Fruit fly (Drosophila melanogaster): ENCODE measurements around the gene Ccp84Ag.

The Ccp84Ag gene

DNA sequence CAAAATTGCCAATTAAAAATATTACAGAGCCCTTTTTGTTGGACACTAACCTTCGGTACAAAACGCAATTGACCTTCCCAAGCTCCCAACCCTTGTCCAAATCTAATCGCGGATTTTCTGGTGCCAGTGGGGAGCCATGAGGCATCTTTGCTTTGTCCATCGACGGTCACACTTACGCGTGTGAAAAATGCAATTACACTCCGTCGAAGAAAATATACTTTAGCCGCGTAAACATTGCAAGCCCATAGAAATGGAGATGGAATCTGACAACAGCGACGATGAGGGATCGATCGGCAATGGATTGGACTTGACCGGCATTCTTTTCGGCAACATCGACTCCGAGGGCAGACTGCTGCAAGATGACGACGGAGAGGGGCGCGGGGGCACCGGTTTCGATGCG is 39.8 kb upstream of the Ccp84Ag start, which contains the start of gene Taf1 (continued):
- no peak for TF ChIP-seq CG7963 (GFP tag; IDR thresholded peaks at IDR 0.05; ENCODE audit: partially characterized antibody)
- TF ChIP-seq bbx (GFP tag; IDR thresholded peaks at IDR 0.05; ENCODE audit: partially characterized antibody) = 0 out of 2 replicates have a peak, but pooled peaks have one; percentile 19
- TF ChIP-seq HLH3B (GFP tag; IDR thresholded peaks at IDR 0.05) = no peak
- TF ChIP-seq hbn (GFP tag; IDR thresholded peaks at IDR 0.05; ENCODE audit: partially characterized antibody) = no peak
- TF ChIP-seq NK7.1 (GFP tag; optimal IDR thresholded peaks at IDR 0.05) = no peak
- TF ChIP-seq CG10565 (GFP tag; optimal IDR thresholded peaks at IDR 0.05) = no peak
- TF ChIP-seq CG17328 (GFP tag; IDR thresholded peaks at IDR 0.05) = no peak
- no peak for TF ChIP-seq toy (GFP tag; IDR thresholded peaks at IDR 0.05)
- TF ChIP-seq lilli (GFP tag; optimal IDR thresholded peaks at IDR 0.05) = no peak
- TF ChIP-seq Lim3 (GFP tag; IDR thresholded peaks at IDR 0.05) = no peak
- no peak for TF ChIP-seq dati (GFP tag; IDR thresholded peaks at IDR 0.05)
- TF ChIP-seq HLHmδ (GFP tag; optimal IDR thresholded peaks at IDR 0.05) = no peak
- TF ChIP-seq GATAe (GFP tag; conservative IDR thresholded peaks at IDR 0.05) = peak; percentile 72; the same call in 1 of the 2 replicates
- TF ChIP-seq Fer1 (GFP tag; optimal IDR thresholded peaks at IDR 0.05) = no peak
- no peak for TF ChIP-seq CG3407 (GFP tag; optimal IDR thresholded peaks at IDR 0.05)
- TF ChIP-seq MBD-R2 (GFP tag; IDR thresholded peaks at IDR 0.05) = peak; percentile 95
- no peak for TF ChIP-seq D19A (tag; optimal IDR thresholded peaks at IDR 0.05)
- TF ChIP-seq CG11696 (GFP tag; IDR thresholded peaks at IDR 0.05) = no peak
- no peak for TF ChIP-seq fru (optimal IDR thresholded peaks at IDR 0.05)
- no peak for TF ChIP-seq pfk (GFP tag; optimal IDR thresholded peaks at IDR 0.05)
- no peak for TF ChIP-seq CG7987 (GFP tag; optimal IDR thresholded peaks at IDR 0.05)
- TF ChIP-seq slou (GFP tag; optimal IDR thresholded peaks at IDR 0.05) = no peak
- TF ChIP-seq CG2129 (GFP tag; IDR thresholded peaks at IDR 0.05; ENCODE audit: partially characterized antibody) = no peak
- no peak for TF ChIP-seq Hmx (GFP tag; optimal IDR thresholded peaks at IDR 0.05)
- TF ChIP-seq CG17912 (GFP tag; optimal IDR thresholded peaks at IDR 0.05) = peak; percentile 27
- peak; percentile 60 for TF ChIP-seq Ets97D (GFP tag; optimal IDR thresholded peaks at IDR 0.05)
- TF ChIP-seq bab2 (GFP tag; optimal IDR thresholded peaks at IDR 0.05) = no peak
- no peak for TF ChIP-seq CG10147 (GFP tag; optimal IDR thresholded peaks at IDR 0.05)
- TF ChIP-seq twi (tag; optimal IDR thresholded peaks at IDR 0.05) = no peak
- no peak for TF ChIP-seq CG11247 (GFP tag; IDR thresholded peaks at IDR 0.05)
- TF ChIP-seq CG7928 (GFP tag; optimal IDR thresholded peaks at IDR 0.05) = peak; percentile 26
- TF ChIP-seq nerfin-2 (GFP tag; IDR thresholded peaks at IDR 0.05; ENCODE audit: partially characterized antibody) = no peak
- no peak for TF ChIP-seq CG10366 (GFP tag; IDR thresholded peaks at IDR 0.05)
- no peak for TF ChIP-seq CG2202 (tag; optimal IDR thresholded peaks at IDR 0.05)
- no peak for TF ChIP-seq BtbVII (GFP tag; optimal IDR thresholded peaks at IDR 0.05)
- no peak for TF ChIP-seq ewg (GFP tag; optimal IDR thresholded peaks at IDR 0.05)
- no peak for TF ChIP-seq CG3163 (GFP tag; optimal IDR thresholded peaks at IDR 0.05)
- no peak for TF ChIP-seq CG6683 (GFP tag; optimal IDR thresholded peaks at IDR 0.05)
- no peak for TF ChIP-seq CG5953 (GFP tag; IDR thresholded peaks at IDR 0.05)
- TF ChIP-seq CG15601 (tag; optimal IDR thresholded peaks at IDR 0.05) = no peak
- TF ChIP-seq ase (GFP tag; IDR thresholded peaks at IDR 0.05) = no peak
- no peak for TF ChIP-seq B-H1 (GFP tag; IDR thresholded peaks at IDR 0.05)
- TF ChIP-seq CG6175 (GFP tag; IDR thresholded peaks at IDR 0.05) = no peak
- TF ChIP-seq CG9437 (GFP tag; optimal IDR thresholded peaks at IDR 0.05) = no peak
- no peak for TF ChIP-seq sens-2 (GFP tag; IDR thresholded peaks at IDR 0.05)
- no peak for TF ChIP-seq dysf (GFP tag; IDR thresholded peaks at IDR 0.05)
- TF ChIP-seq CG11695 (GFP tag; IDR thresholded peaks at IDR 0.05) = no peak
- TF ChIP-seq ERR (GFP tag; optimal IDR thresholded peaks at IDR 0.05) = no peak
- no peak for TF ChIP-seq CG8944 (GFP tag; optimal IDR thresholded peaks at IDR 0.05)
- no peak for TF ChIP-seq CoRest (tag; optimal IDR thresholded peaks at IDR 0.05)
- no peak for TF ChIP-seq mirr (GFP tag; optimal IDR thresholded peaks at IDR 0.05)
- no peak for TF ChIP-seq CG5245 (GFP tag; optimal IDR thresholded peaks at IDR 0.05)
- no peak for TF ChIP-seq h (optimal IDR thresholded peaks at IDR 0.05)

All from whole organism, embryonic.